Worm (Caenorhabditis elegans) whole organism, midembryonic: Measurements from ENCODE around the gene dig-1.
A peak's percentile ranks its signal among the peaks of the same experiment; 100 is the strongest.

Experiments used
- T22C8.4 ChIP-seq: fragments of 200-800 bp; sonication (Bioruptor generic); IDR thresholded peaks from 2 replicates; pipeline ENCODE4 v1.3.6; 2022; ENCODE audit warnings: missing genetic modification characterization, missing compliant biosample characterization
- cog-1 ChIP-seq: sonication (generic microtip); optimal IDR thresholded peaks from 2 replicates; lab custom pipeline; 2016; ENCODE audit warnings: missing genetic modification characterization, missing compliant biosample characterization
- flt-1 ChIP-seq: fragments of 200-800 bp; sonication (Bioruptor generic); IDR thresholded peaks from 2 replicates; pipeline ENCODE4 v1.3.6; 2022; ENCODE audit warnings: missing genetic modification characterization, missing compliant biosample characterization
- klf-2 ChIP-seq: fragments of 200-800 bp; sonication (Bioruptor generic); conservative IDR thresholded peaks from 2 replicates; pipeline ENCODE4 v1.3.6; 2022; ENCODE audit warnings: missing genetic modification reagents, missing genetic modification characterization, missing compliant biosample characterization
- med-1 ChIP-seq: sonication (generic microtip); optimal IDR thresholded peaks from 2 replicates; lab custom pipeline; 2017; ENCODE audit warnings: missing genetic modification characterization, mild to moderate bottlenecking, missing compliant biosample characterization, antibody characterized with exemption, missing genetic modification reagents; ENCODE audit not compliant: insufficient read depth
- ref-1 ChIP-seq: fragments of 200-800 bp; sonication (Bioruptor generic); conservative IDR thresholded peaks from 2 replicates; pipeline ENCODE4 v1.3.6; 2022; ENCODE audit warnings: missing genetic modification reagents, missing genetic modification characterization, missing compliant biosample characterization
- tab-1 ChIP-seq: fragments of 200-800 bp; sonication (Bioruptor generic); IDR thresholded peaks from 2 replicates; pipeline ENCODE4 v1.3.6; 2022; ENCODE audit warnings: missing genetic modification characterization, missing compliant biosample characterization
- ztf-23 ChIP-seq: fragments of 200-800 bp; sonication (Bioruptor generic); IDR thresholded peaks from 2 replicates; pipeline ENCODE4 v1.3.6; 2022; ENCODE audit warnings: missing genetic modification reagents, missing genetic modification characterization, missing compliant biosample characterization
- ztf-29 ChIP-seq: fragments of 200-800 bp; sonication (Bioruptor generic); IDR thresholded peaks from 2 replicates; pipeline ENCODE4 v1.3.6; 2022; ENCODE audit warnings: missing genetic modification reagents, missing genetic modification characterization, missing compliant biosample characterization

dig-1 gene

ce11 chrIII:6797965-6798364 is 51.9 kb downstream of the dig-1 start, which contains the start of gene R05H11.2:
R05H11.2 (plus strand) TSS chrIII:6798297.
- no peak for TF ChIP-seq flt-1 (GFP tag; lab: Robert Waterston, UW)
- no peak for TF ChIP-seq T22C8.4 (GFP tag; lab: Robert Waterston, UW)
- TF ChIP-seq klf-2 (GFP tag; lab: Robert Waterston, UW) = no peak
- no peak for TF ChIP-seq cog-1 (tag; lab: Kevin White, UChicago)

ce11 chrIII:6798906-6799305 is 52.8 kb downstream of the dig-1 start:
- TF ChIP-seq T22C8.4 (GFP tag; lab: Robert Waterston, UW) = no peak
- TF ChIP-seq tab-1 (GFP tag; lab: Robert Waterston, UW) = no peak
- no peak for TF ChIP-seq ref-1 (GFP tag; lab: Robert Waterston, UW)
- no peak for TF ChIP-seq flt-1 (GFP tag; lab: Robert Waterston, UW)
- TF ChIP-seq cog-1 (tag; lab: Kevin White, UChicago) = no peak
- TF ChIP-seq med-1 (GFP tag; lab: Kevin White, UChicago) = no peak
- no peak for TF ChIP-seq klf-2 (GFP tag; lab: Robert Waterston, UW)
- no peak for TF ChIP-seq ztf-29 (GFP tag; lab: Robert Waterston, UW)
- no peak for TF ChIP-seq ztf-23 (GFP tag; lab: Robert Waterston, UW)

ce11 chrIII:6799664-6800063 is 53.6 kb downstream of the dig-1 start:
- TF ChIP-seq klf-2 (GFP tag; lab: Robert Waterston, UW) (no peak), ztf-23 (GFP tag; lab: Robert Waterston, UW) (no peak), T22C8.4 (GFP tag; lab: Robert Waterston, UW) (no peak), cog-1 (tag; lab: Kevin White, UChicago) (no peak), tab-1 (GFP tag; lab: Robert Waterston, UW) (no peak), flt-1 (GFP tag; lab: Robert Waterston, UW) (no peak), ref-1 (GFP tag; lab: Robert Waterston, UW) (no peak), ztf-29 (GFP tag; lab: Robert Waterston, UW) (no peak), med-1 (GFP tag; lab: Kevin White, UChicago) (no peak)

ce11 chrIII:6802488-6802887 is 56.4 kb downstream of the dig-1 start, which contains the start of gene lim-8:
lim-8 (plus strand) TSS chrIII:6802788.
- TF ChIP-seq T22C8.4 (GFP tag; lab: Robert Waterston, UW) = no peak

ce11 chrIII:6803107-6803506 is 57.0 kb downstream of the dig-1 start:
- TF ChIP-seq flt-1 (GFP tag; lab: Robert Waterston, UW) (no peak), T22C8.4 (GFP tag; lab: Robert Waterston, UW) (no peak), klf-2 (GFP tag; lab: Robert Waterston, UW) (no peak), tab-1 (GFP tag; lab: Robert Waterston, UW) (no peak), ref-1 (GFP tag; lab: Robert Waterston, UW) (no peak), cog-1 (tag; lab: Kevin White, UChicago) (no peak), ztf-29 (GFP tag; lab: Robert Waterston, UW) (no peak), ztf-23 (GFP tag; lab: Robert Waterston, UW) (no peak), med-1 (GFP tag; lab: Kevin White, UChicago) (no peak)

- peak; percentile 18 for TF ChIP-seq cog-1 (tag; lab: Kevin White, UChicago)
- peak; percentile 84 for TF ChIP-seq tab-1 (GFP tag; lab: Robert Waterston, UW)
- TF ChIP-seq ztf-29 (GFP tag; lab: Robert Waterston, UW) = peak; percentile 43; the same call in 1 of the 2 replicates
- TF ChIP-seq klf-2 (GFP tag; lab: Robert Waterston, UW) = no peak
- peak; percentile 47; the same call in 1 of the 2 replicates for TF ChIP-seq T22C8.4 (GFP tag; lab: Robert Waterston, UW)
- TF ChIP-seq ztf-23 (GFP tag; lab: Robert Waterston, UW) = 0 out of 2 replicates have a peak, but pooled peaks have one; percentile 52
- peak; percentile 84 for TF ChIP-seq flt-1 (GFP tag; lab: Robert Waterston, UW)
- no peak for TF ChIP-seq med-1 (GFP tag; lab: Kevin White, UChicago)
- no peak for TF ChIP-seq ref-1 (GFP tag; lab: Robert Waterston, UW)
Measured at ce11 chrIII:6805397-6805796, 59.3 kb downstream of the dig-1 start.

- TF ChIP-seq cog-1 (tag; lab: Kevin White, UChicago) = no peak
- TF ChIP-seq med-1 (GFP tag; lab: Kevin White, UChicago) = no peak
- TF ChIP-seq ztf-23 (GFP tag; lab: Robert Waterston, UW) = no peak
- no peak for TF ChIP-seq ref-1 (GFP tag; lab: Robert Waterston, UW)
- TF ChIP-seq flt-1 (GFP tag; lab: Robert Waterston, UW) = no peak
- TF ChIP-seq tab-1 (GFP tag; lab: Robert Waterston, UW) = no peak
- TF ChIP-seq ztf-29 (GFP tag; lab: Robert Waterston, UW) = no peak
- no peak for TF ChIP-seq T22C8.4 (GFP tag; lab: Robert Waterston, UW)
- TF ChIP-seq klf-2 (GFP tag; lab: Robert Waterston, UW) = no peak
Measured at ce11 chrIII:6816930-6817329, 70.8 kb downstream of the dig-1 start, which contains the start of gene F28F5.4. F28F5.4 (minus strand) TSS chrIII:6817033.

ce11 chrIII:6818037-6818436 is 71.9 kb downstream of the dig-1 start:
- no peak for TF ChIP-seq cog-1 (tag; lab: Kevin White, UChicago)
- TF ChIP-seq flt-1 (GFP tag; lab: Robert Waterston, UW) = no peak

- TF ChIP-seq tab-1 (GFP tag; lab: Robert Waterston, UW) (no peak), klf-2 (GFP tag; lab: Robert Waterston, UW) (no peak)
Measured at ce11 chrIII:6819322-6819901, 73.3 kb downstream of the dig-1 start, which contains the start of gene F28F5.6. F28F5.6 (minus strand) TSS chrIII:6819372.
